Fruit fly (Drosophila melanogaster): ENCODE results near the gene CG12541.

The CG12541 gene

DNA sequence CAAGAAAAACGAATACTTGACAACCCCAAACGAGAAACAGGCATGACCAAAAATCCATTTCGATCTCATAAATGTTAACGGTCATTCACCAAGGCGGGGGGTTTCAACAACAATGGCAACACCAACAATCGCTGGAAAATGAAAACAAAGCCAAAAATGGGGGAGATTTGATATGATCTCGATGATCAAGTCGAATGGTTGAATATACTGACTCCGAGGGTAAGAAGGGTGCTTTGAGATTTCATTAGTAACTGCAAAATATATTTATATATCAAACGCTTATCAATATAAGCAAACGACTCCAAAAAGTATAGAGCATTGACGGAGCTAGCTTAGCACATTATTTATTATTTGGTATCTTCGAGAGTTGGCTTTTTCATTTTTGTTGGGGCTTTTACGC lies 75.7 kb downstream of the CG12541 start (continued):
- TF ChIP-seq CG2889 (GFP tag; IDR thresholded peaks at IDR 0.05), result no peak
- TF ChIP-seq CG15514 (GFP tag; optimal IDR thresholded peaks at IDR 0.05), result no peak
- peak; percentile 31 for TF ChIP-seq dmrt99B (tag; optimal IDR thresholded peaks at IDR 0.05)
- no peak for TF ChIP-seq CG33557 (GFP tag; optimal IDR thresholded peaks at IDR 0.05)
- TF ChIP-seq CG16863 (GFP tag; optimal IDR thresholded peaks at IDR 0.05), result no peak
- no peak for TF ChIP-seq bowl (GFP tag; IDR thresholded peaks at IDR 0.05)
- no peak for TF ChIP-seq HLHmδ (GFP tag; optimal IDR thresholded peaks at IDR 0.05)
- TF ChIP-seq ci (GFP tag; IDR thresholded peaks at IDR 0.05), result no peak
- TF ChIP-seq ATbp (GFP tag; optimal IDR thresholded peaks at IDR 0.05), result no peak
- no peak for TF ChIP-seq Myb (GFP tag; optimal IDR thresholded peaks at IDR 0.05)
- peak; percentile 14 for TF ChIP-seq CG10147 (GFP tag; optimal IDR thresholded peaks at IDR 0.05)
- no peak for TF ChIP-seq CG2129 (GFP tag; IDR thresholded peaks at IDR 0.05; ENCODE audit: partially characterized antibody)
- TF ChIP-seq CG4360 (GFP tag; IDR thresholded peaks at IDR 0.05), result no peak
- TF ChIP-seq CG6765 (GFP tag; optimal IDR thresholded peaks at IDR 0.05), result no peak
- no peak for TF ChIP-seq CG12744 (GFP tag; optimal IDR thresholded peaks at IDR 0.05)
- TF ChIP-seq Oli (tag; optimal IDR thresholded peaks at IDR 0.05), result no peak
- TF ChIP-seq CG9215 (GFP tag; IDR thresholded peaks at IDR 0.05), result no peak
- TF ChIP-seq tio (GFP tag; optimal IDR thresholded peaks at IDR 0.05), result no peak
- TF ChIP-seq E2f2 (GFP tag; IDR thresholded peaks at IDR 0.05), result no peak
- TF ChIP-seq Hand (GFP tag; optimal IDR thresholded peaks at IDR 0.05), result no peak
- no peak for TF ChIP-seq Meics (GFP tag; optimal IDR thresholded peaks at IDR 0.05)
- no peak for TF ChIP-seq CG12071 (GFP tag; optimal IDR thresholded peaks at IDR 0.05)
- no peak for TF ChIP-seq Eip74EF (GFP tag; optimal IDR thresholded peaks at IDR 0.05)
- no peak for TF ChIP-seq Pdp1 (GFP tag; optimal IDR thresholded peaks at IDR 0.05)
- TF ChIP-seq eyg (GFP tag; optimal IDR thresholded peaks at IDR 0.05), result no peak
- TF ChIP-seq CG17186 (GFP tag; optimal IDR thresholded peaks at IDR 0.05), result no peak
- TF ChIP-seq CG14441 (GFP tag; IDR thresholded peaks at IDR 0.05), result no peak
- TF ChIP-seq Ets97D (GFP tag; optimal IDR thresholded peaks at IDR 0.05), result no peak
- TF ChIP-seq CG8944 (GFP tag; optimal IDR thresholded peaks at IDR 0.05), result no peak
- peak; percentile 10 for TF ChIP-seq ind (GFP tag; optimal IDR thresholded peaks at IDR 0.05)
- TF ChIP-seq emc (GFP tag; optimal IDR thresholded peaks at IDR 0.05), result no peak
- TF ChIP-seq sens-2 (GFP tag; IDR thresholded peaks at IDR 0.05), result no peak
- TF ChIP-seq CG7556 (GFP tag; optimal IDR thresholded peaks at IDR 0.05), result no peak
- TF ChIP-seq pita (GFP tag; optimal IDR thresholded peaks at IDR 0.05), result no peak
- no peak for TF ChIP-seq Elba2 (GFP tag; optimal IDR thresholded peaks at IDR 0.05)
- no peak for TF ChIP-seq inv (GFP tag; IDR thresholded peaks at IDR 0.05; ENCODE audit: partially characterized antibody)
- TF ChIP-seq CG34422 (GFP tag; IDR thresholded peaks at IDR 0.05), result no peak
- no peak for TF ChIP-seq BtbVII (GFP tag; optimal IDR thresholded peaks at IDR 0.05)
- no peak for TF ChIP-seq CG17802 (tag; optimal IDR thresholded peaks at IDR 0.05)
- TF ChIP-seq CG7786 (GFP tag; optimal IDR thresholded peaks at IDR 0.05), result no peak
- TF ChIP-seq Ravus (GFP tag; IDR thresholded peaks at IDR 0.05), result no peak
- no peak for TF ChIP-seq Dp (GFP tag; optimal IDR thresholded peaks at IDR 0.05)
- TF ChIP-seq gsb (GFP tag; IDR thresholded peaks at IDR 0.05), result no peak
- peak; percentile 3 for TF ChIP-seq grau (tag; optimal IDR thresholded peaks at IDR 0.05)
- TF ChIP-seq MTF-1 (GFP tag; optimal IDR thresholded peaks at IDR 0.05; ENCODE audit: borderline replicate concordance), result no peak
- peak; percentile 13 for TF ChIP-seq CG11504 (tag; optimal IDR thresholded peaks at IDR 0.05)
- TF ChIP-seq stwl (tag; optimal IDR thresholded peaks at IDR 0.05), result no peak
- no peak for TF ChIP-seq ranshi (GFP tag; IDR thresholded peaks at IDR 0.05)
- no peak for TF ChIP-seq Max (GFP tag; optimal IDR thresholded peaks at IDR 0.05)
- no peak for TF ChIP-seq Adf1 (GFP tag; IDR thresholded peaks at IDR 0.05)
- no peak for TF ChIP-seq Usf (GFP tag; optimal IDR thresholded peaks at IDR 0.05)

Data from whole organism, embryonic.